Worm (Caenorhabditis elegans): Measurements from ENCODE around the gene sir-2.2.

Gene sir-2.2

ce11 chrX:13350804-13351747, 23.2 kb downstream of the sir-2.2 start, which contains the start of gene mxl-3:
Gene mxl-3, minus strand, starts transcription at chrX:13350804.
- TF ChIP-seq ztf-23 (GFP tag; IDR thresholded peaks at IDR 0.05) (no peak), T22C8.4 (GFP tag; IDR thresholded peaks at IDR 0.05) (no peak), med-1 (GFP tag; optimal IDR thresholded peaks at IDR 0.05; ENCODE audit: insufficient read depth) (no peak), flt-1 (GFP tag; IDR thresholded peaks at IDR 0.05) (no peak), ref-1 (GFP tag; conservative IDR thresholded peaks at IDR 0.05) (no peak), klf-2 (GFP tag; conservative IDR thresholded peaks at IDR 0.05) (no peak), tab-1 (GFP tag; IDR thresholded peaks at IDR 0.05) (no peak), cog-1 (tag; optimal IDR thresholded peaks at IDR 0.05) (no peak), ztf-29 (GFP tag; IDR thresholded peaks at IDR 0.05) (no peak)

- no peak for TF ChIP-seq cog-1 (tag; optimal IDR thresholded peaks at IDR 0.05)
- TF ChIP-seq ztf-23 (GFP tag; IDR thresholded peaks at IDR 0.05) = no peak
- TF ChIP-seq ztf-29 (GFP tag; IDR thresholded peaks at IDR 0.05) = no peak
- TF ChIP-seq tab-1 (GFP tag; IDR thresholded peaks at IDR 0.05) = no peak
- TF ChIP-seq T22C8.4 (GFP tag; IDR thresholded peaks at IDR 0.05) = no peak
These were observed 24.3 kb downstream of the sir-2.2 start for ce11 chrX:13352164-13352563.

- TF ChIP-seq ref-1 (GFP tag; conservative IDR thresholded peaks at IDR 0.05) (no peak), med-1 (GFP tag; optimal IDR thresholded peaks at IDR 0.05; ENCODE audit: insufficient read depth) (no peak), T22C8.4 (GFP tag; IDR thresholded peaks at IDR 0.05) (no peak), ztf-29 (GFP tag; IDR thresholded peaks at IDR 0.05) (no peak), tab-1 (GFP tag; IDR thresholded peaks at IDR 0.05) (no peak), flt-1 (GFP tag; IDR thresholded peaks at IDR 0.05) (no peak), klf-2 (GFP tag; conservative IDR thresholded peaks at IDR 0.05) (no peak), ztf-23 (GFP tag; IDR thresholded peaks at IDR 0.05) (no peak), cog-1 (tag; optimal IDR thresholded peaks at IDR 0.05) (no peak)
These were observed 25.7 kb downstream of the sir-2.2 start for ce11 chrX:13353530-13353929.

- TF ChIP-seq tab-1 (GFP tag; IDR thresholded peaks at IDR 0.05) (no peak), T22C8.4 (GFP tag; IDR thresholded peaks at IDR 0.05) (no peak), cog-1 (tag; optimal IDR thresholded peaks at IDR 0.05) (no peak), ztf-29 (GFP tag; IDR thresholded peaks at IDR 0.05) (no peak), klf-2 (GFP tag; conservative IDR thresholded peaks at IDR 0.05) (no peak), flt-1 (GFP tag; IDR thresholded peaks at IDR 0.05) (no peak), ztf-23 (GFP tag; IDR thresholded peaks at IDR 0.05) (no peak), ref-1 (GFP tag; conservative IDR thresholded peaks at IDR 0.05) (no peak), med-1 (GFP tag; optimal IDR thresholded peaks at IDR 0.05; ENCODE audit: insufficient read depth) (no peak)
These were observed 27.0 kb downstream of the sir-2.2 start for ce11 chrX:13354672-13355407.

- TF ChIP-seq ztf-29 (GFP tag; IDR thresholded peaks at IDR 0.05) (no peak), tab-1 (GFP tag; IDR thresholded peaks at IDR 0.05) (no peak), ztf-23 (GFP tag; IDR thresholded peaks at IDR 0.05) (no peak), T22C8.4 (GFP tag; IDR thresholded peaks at IDR 0.05) (no peak), med-1 (GFP tag; optimal IDR thresholded peaks at IDR 0.05; ENCODE audit: insufficient read depth) (no peak), klf-2 (GFP tag; conservative IDR thresholded peaks at IDR 0.05) (no peak), cog-1 (tag; optimal IDR thresholded peaks at IDR 0.05) (no peak), flt-1 (GFP tag; IDR thresholded peaks at IDR 0.05) (no peak), ref-1 (GFP tag; conservative IDR thresholded peaks at IDR 0.05) (no peak)
These were observed 28.6 kb downstream of the sir-2.2 start for ce11 chrX:13356469-13356868.

- TF ChIP-seq T22C8.4 (GFP tag; IDR thresholded peaks at IDR 0.05) = no peak
- TF ChIP-seq ztf-29 (GFP tag; IDR thresholded peaks at IDR 0.05) = no peak
- TF ChIP-seq flt-1 (GFP tag; IDR thresholded peaks at IDR 0.05) = no peak
- TF ChIP-seq tab-1 (GFP tag; IDR thresholded peaks at IDR 0.05) = no peak
- no peak for TF ChIP-seq ztf-23 (GFP tag; IDR thresholded peaks at IDR 0.05)
- no peak for TF ChIP-seq klf-2 (GFP tag; conservative IDR thresholded peaks at IDR 0.05)
- TF ChIP-seq cog-1 (tag; optimal IDR thresholded peaks at IDR 0.05) = no peak
- no peak for TF ChIP-seq med-1 (GFP tag; optimal IDR thresholded peaks at IDR 0.05; ENCODE audit: insufficient read depth)
- no peak for TF ChIP-seq ref-1 (GFP tag; conservative IDR thresholded peaks at IDR 0.05)
These were observed 29.8 kb downstream of the sir-2.2 start for ce11 chrX:13357673-13358072.

- no peak for TF ChIP-seq tab-1 (GFP tag; IDR thresholded peaks at IDR 0.05)
- no peak for TF ChIP-seq flt-1 (GFP tag; IDR thresholded peaks at IDR 0.05)
- TF ChIP-seq med-1 (GFP tag; optimal IDR thresholded peaks at IDR 0.05; ENCODE audit: insufficient read depth) = no peak
- TF ChIP-seq ztf-29 (GFP tag; IDR thresholded peaks at IDR 0.05) = no peak
These were observed 30.7 kb downstream of the sir-2.2 start for ce11 chrX:13358573-13358972.

ce11 chrX:13359800-13360199, 31.9 kb downstream of the sir-2.2 start:
- TF ChIP-seq klf-2 (GFP tag; conservative IDR thresholded peaks at IDR 0.05) = no peak
- TF ChIP-seq ref-1 (GFP tag; conservative IDR thresholded peaks at IDR 0.05) = no peak
- no peak for TF ChIP-seq cog-1 (tag; optimal IDR thresholded peaks at IDR 0.05)
- no peak for TF ChIP-seq tab-1 (GFP tag; IDR thresholded peaks at IDR 0.05)
- no peak for TF ChIP-seq ztf-23 (GFP tag; IDR thresholded peaks at IDR 0.05)
- no peak for TF ChIP-seq med-1 (GFP tag; optimal IDR thresholded peaks at IDR 0.05; ENCODE audit: insufficient read depth)
- no peak for TF ChIP-seq flt-1 (GFP tag; IDR thresholded peaks at IDR 0.05)
- TF ChIP-seq ztf-29 (GFP tag; IDR thresholded peaks at IDR 0.05) = no peak
- TF ChIP-seq T22C8.4 (GFP tag; IDR thresholded peaks at IDR 0.05) = no peak

- TF ChIP-seq tab-1 (GFP tag; IDR thresholded peaks at IDR 0.05) (no peak), ztf-23 (GFP tag; IDR thresholded peaks at IDR 0.05) (no peak), T22C8.4 (GFP tag; IDR thresholded peaks at IDR 0.05) (no peak), med-1 (GFP tag; optimal IDR thresholded peaks at IDR 0.05; ENCODE audit: insufficient read depth) (no peak), cog-1 (tag; optimal IDR thresholded peaks at IDR 0.05) (no peak), flt-1 (GFP tag; IDR thresholded peaks at IDR 0.05) (no peak)
These were observed 32.8 kb downstream of the sir-2.2 start for ce11 chrX:13360632-13361031.

Data from whole organism, midembryonic.